Worm (Caenorhabditis elegans) whole organism, L4/young adult: ENCODE measurements around the gene lido-6.

Source experiments
- dao-5 ChIP-seq: sonication (generic microtip); optimal IDR thresholded peaks from 2 replicates; lab custom pipeline; 2016; ENCODE audit warnings: missing genotype, missing genetic modification characterization, moderate library complexity, missing compliant biosample characterization
- him-1 ChIP-seq: sonication (generic microtip); optimal IDR thresholded peaks from 2 replicates; lab custom pipeline; 2016; ENCODE audit warnings: missing genotype, missing genetic modification reagents, missing genetic modification characterization, missing compliant biosample characterization

DNA sequence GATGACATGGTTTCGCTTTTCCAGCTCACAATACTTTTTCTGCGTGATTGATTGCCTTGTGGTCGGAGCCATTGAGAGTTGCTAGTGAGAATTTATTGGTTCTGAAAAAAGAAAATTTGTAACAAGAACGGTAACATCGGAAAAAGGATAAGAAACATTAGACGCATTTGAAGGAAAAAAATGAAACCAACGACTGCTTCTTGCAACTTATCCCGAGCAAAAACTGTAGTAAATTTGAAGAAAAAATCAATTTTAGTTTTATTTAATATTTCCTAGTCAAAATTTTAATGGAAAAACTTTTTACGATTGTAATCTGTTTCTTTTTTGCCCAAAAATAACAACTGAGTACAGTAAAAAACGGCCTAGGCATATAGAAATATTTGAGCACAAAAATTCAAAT, 7.3 kb downstream of the lido-6 start, which contains the start of gene lido-4:
- TF ChIP-seq him-1 (tag; lab: Kevin White, UChicago) (no peak), dao-5 (tag; lab: Kevin White, UChicago) (no peak)
